Fruit fly (Drosophila melanogaster) whole organism, wandering third instar larva: ENCODE data around the gene tut.
A peak's percentile ranks its signal among the peaks of the same experiment; 100 is the strongest.

Source experiments
- Abd-B ChIP-seq: fragments of >200 bp; optimal IDR thresholded peaks from 2 replicates; lab custom pipeline; 2017; ENCODE audit warnings: missing biosample characterization, missing genetic modification characterization
- CG9705 ChIP-seq: fragments of 200-800 bp; sonication (Bioruptor generic); optimal IDR thresholded peaks from 2 replicates; lab custom pipeline; 2018; ENCODE audit warnings: missing biosample characterization, mild to moderate bottlenecking, missing genetic modification characterization
- Dfd ChIP-seq: fragments of >200 bp; optimal IDR thresholded peaks from 2 replicates; lab custom pipeline; 2017; ENCODE audit warnings: missing biosample characterization, missing genetic modification characterization
- GATAd ChIP-seq: sonication (Bioruptor generic); optimal IDR thresholded peaks from 2 replicates; lab custom pipeline; 2016; ENCODE audit warnings: missing biosample characterization, missing genetic modification characterization
- Hr78 ChIP-seq: fragments of >200 bp; optimal IDR thresholded peaks from 2 replicates; lab custom pipeline; 2017; ENCODE audit warnings: missing biosample characterization, missing genetic modification characterization
- Jra ChIP-seq: sonication (Bioruptor generic); optimal IDR thresholded peaks from 2 replicates; lab custom pipeline; 2016; ENCODE audit warnings: missing biosample characterization, missing genetic modification characterization
- Myc ChIP-seq: fragments of >200 bp; optimal IDR thresholded peaks from 2 replicates; lab custom pipeline; 2017
- Vsx2 ChIP-seq: fragments of 200-300, 225-300 bp; sonication (Bioruptor generic); optimal IDR thresholded peaks from 2 replicates; lab custom pipeline; 2018; ENCODE audit warnings: missing biosample characterization, missing genetic modification characterization; ENCODE audit not compliant: partially characterized antibody
- br ChIP-seq: fragments of 200-800 bp; sonication (Bioruptor generic); optimal IDR thresholded peaks from 2 replicates; lab custom pipeline; 2016; ENCODE audit warnings: missing biosample characterization, missing genetic modification characterization
- dl ChIP-seq, 2 experiments: fragments of 175-275, 200-275 bp in 1 of 2; fragments of 200-275 bp in 1 of 2; sonication (Bioruptor generic); optimal IDR thresholded peaks; lab custom pipeline; 2018; ENCODE audit warnings: mild to moderate bottlenecking in 2 of 2, missing biosample characterization in 2 of 2, missing genetic modification characterization in 2 of 2, moderate library complexity in 2 of 2; ENCODE audit not compliant: partially characterized antibody in 2 of 2, insufficient read depth in 1 of 2
- pan ChIP-seq: fragments of >200 bp; optimal IDR thresholded peaks from 2 replicates; lab custom pipeline; 2017
- rgr ChIP-seq: fragments of 200-800 bp; sonication (Bioruptor generic); optimal IDR thresholded peaks from 3 replicates; lab custom pipeline; 2016; ENCODE audit warnings: missing biosample characterization, mild to moderate bottlenecking, missing genetic modification characterization
- tai ChIP-seq: sonication (Bioruptor generic); optimal IDR thresholded peaks from 2 replicates; lab custom pipeline; 2016; ENCODE audit warnings: missing biosample characterization, missing genetic modification characterization

DNA sequence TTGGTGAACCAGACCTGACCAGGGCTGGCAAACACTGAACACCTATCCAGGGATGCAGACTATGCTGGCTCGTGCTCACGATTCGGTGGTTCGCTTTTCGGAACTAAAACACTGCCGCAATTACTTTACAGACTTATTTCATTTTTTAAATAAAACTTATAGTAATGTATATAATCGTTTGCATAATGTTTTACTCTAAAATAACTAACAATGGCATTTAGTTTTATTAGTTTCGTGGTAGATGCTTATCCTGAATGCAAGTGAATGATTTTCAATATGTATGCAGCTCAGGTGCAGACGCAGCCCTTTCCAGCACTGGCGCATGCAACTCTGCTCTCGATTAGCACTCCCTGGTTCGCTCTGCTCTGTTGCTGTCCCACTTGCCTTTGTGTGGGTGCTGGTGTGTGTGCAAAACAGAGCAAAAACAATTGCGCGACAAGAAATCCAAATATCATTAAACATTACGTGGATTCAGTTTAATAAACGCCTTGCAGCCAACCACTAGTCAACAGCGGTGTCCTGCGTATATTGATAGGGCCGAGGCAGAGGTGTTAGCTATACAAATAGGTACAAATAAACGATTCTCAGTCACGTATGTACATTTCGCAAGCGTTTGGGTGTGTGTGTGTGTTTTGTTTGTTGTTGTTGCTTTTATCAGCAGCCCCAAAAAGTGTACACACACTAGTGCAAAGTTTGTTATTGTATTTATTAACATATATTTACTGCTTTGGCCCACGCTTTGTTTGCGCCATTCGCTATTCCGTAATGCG lies 23.7 kb downstream of the tut start, which contains the start of the genes ERR and Atg18a:
- TF ChIP-seq GATAd = peak; percentile 74
- TF ChIP-seq Hr78 (GFP tag; lab: Kevin White, UChicago) = no peak
- TF ChIP-seq Abd-B = no peak
- no peak for TF ChIP-seq tai
- TF ChIP-seq Jra (GFP tag; lab: Kevin White, UChicago) = peak; percentile 88
- no peak for TF ChIP-seq pan (lab: Kevin White, UChicago)
- peak; percentile 85 for TF ChIP-seq CG9705 (GFP tag; lab: Kevin White, UChicago)
- TF ChIP-seq Dfd (GFP tag; lab: Kevin White, UChicago) = no peak
- peak; percentile 87 for TF ChIP-seq rgr (GFP tag; lab: Kevin White, UChicago)
- TF ChIP-seq Myc = peak; percentile 49
- no peak for TF ChIP-seq Vsx2 (GFP tag; lab: Kevin White, UChicago)
- peak; percentile 80 for TF ChIP-seq br (GFP tag; lab: Kevin White, UChicago)
- no peak for TF ChIP-seq dl (GFP tag; optimal IDR thresholded peaks at IDR 0.05; lab: Kevin White, UChicago; ENCODE audit: insufficient read depth in 1 of 2, partially characterized antibody in 2 of 2)
